Worm (Caenorhabditis elegans) whole organism, L3 larva: Measurements from ENCODE around the gene spp-13.

Experiments used
- ama-1 ChIP-seq: fragments of 150-350 bp; optimal IDR thresholded peaks from 2 replicates; lab custom pipeline; 2018
- ceh-82 ChIP-seq: fragments of 150-350 bp; optimal IDR thresholded peaks from 2 replicates; lab custom pipeline; 2014; ENCODE audit warnings: missing biosample characterization, missing genetic modification characterization
- mdl-1 ChIP-seq: fragments of 150-350 bp; optimal IDR thresholded peaks from 2 replicates; lab custom pipeline; 2014; ENCODE audit warnings: missing biosample characterization, missing genetic modification characterization
- nhr-76 ChIP-seq: fragments of 150-350 bp; sonication (generic microtip); optimal IDR thresholded peaks from 5 replicates; lab custom pipeline; 2014; ENCODE audit warnings: missing biosample characterization, missing genetic modification characterization
- nhr-77 ChIP-seq: fragments of 150-350 bp; optimal IDR thresholded peaks from 2 replicates; lab custom pipeline; 2014; ENCODE audit warnings: missing biosample characterization, missing genetic modification characterization
- pha-4 ChIP-seq: fragments of 150-350 bp; optimal IDR thresholded peaks from 2 replicates; lab custom pipeline; 2014; ENCODE audit warnings: missing biosample characterization, missing genetic modification reagents, missing genetic modification characterization
- zag-1 ChIP-seq: fragments of 150-350 bp; optimal IDR thresholded peaks from 2 replicates; lab custom pipeline; 2014; ENCODE audit warnings: missing biosample characterization, missing genetic modification characterization

DNA sequence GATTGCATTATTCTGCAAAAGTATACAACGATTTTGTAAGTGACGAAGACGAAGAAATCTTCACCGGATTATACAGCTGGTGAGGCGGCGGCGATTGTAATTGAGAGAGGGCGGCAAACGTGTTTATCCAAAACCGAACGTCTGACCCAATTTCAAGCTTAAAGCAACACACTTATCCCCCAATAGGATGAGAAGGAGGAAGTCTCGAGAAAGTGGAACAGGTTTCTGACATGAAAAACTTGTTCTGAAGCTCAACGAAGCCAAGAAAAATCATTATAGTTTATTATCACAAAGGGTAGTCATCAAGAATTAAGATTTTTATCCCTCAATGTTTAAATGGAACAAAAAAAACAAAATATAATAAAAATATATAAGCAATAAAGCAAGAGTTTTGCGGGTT is at the start of gene spp-13:
- TF ChIP-seq nhr-77 (tag; lab: Kevin White, UChicago) (no peak), ceh-82 (no peak), ama-1 (no peak), mdl-1 (tag; lab: Kevin White, UChicago) (no peak), zag-1 (tag; lab: Kevin White, UChicago) (no peak), pha-4 (tag; lab: Kevin White, UChicago) (no peak), nhr-76 (no peak)
